Worm (Caenorhabditis elegans): Measurements from ENCODE around the gene F42E11.3.

ce11 chrX:11339375-11339924 is 36.0 kb downstream of the F42E11.3 start, which contains the start of gene aco-1:
- TF ChIP-seq nhr-11 (tag; optimal IDR thresholded peaks at IDR 0.05) = no peak
- TF ChIP-seq madf-9 (GFP tag; conservative IDR thresholded peaks at IDR 0.05) = no peak
- no peak for TF ChIP-seq dpl-1 (GFP tag; optimal IDR thresholded peaks at IDR 0.05)
